Worm (Caenorhabditis elegans) whole organism, L4 larva: ENCODE measurements around the gene dac-1.

Experiments used
- F10B5.3 ChIP-seq: sonication (generic microtip); optimal IDR thresholded peaks from 2 replicates; lab custom pipeline; 2016; ENCODE audit warnings: mild to moderate bottlenecking, missing genetic modification characterization, missing compliant biosample characterization
- F26F4.8 ChIP-seq: fragments of 200-800 bp; sonication (Bioruptor generic); conservative IDR thresholded peaks from 2 replicates; pipeline ENCODE4 v1.3.6; 2022; ENCODE audit warnings: missing genetic modification characterization, missing compliant biosample characterization
- F44E2.7 ChIP-seq: fragments of 200-800 bp; sonication (Bioruptor generic); IDR thresholded peaks from 2 replicates; pipeline ENCODE4 v2.1.2; 2022; ENCODE audit warnings: missing genetic modification characterization, missing compliant biosample characterization
- F49E8.2 ChIP-seq: sonication (generic microtip); optimal IDR thresholded peaks from 2 replicates; lab custom pipeline; 2016; ENCODE audit warnings: missing compliant biosample characterization, mild to moderate bottlenecking, missing genetic modification characterization, borderline replicate concordance
- T26A8.4 ChIP-seq: fragments of 200-800 bp; sonication (Bioruptor generic); IDR thresholded peaks from 2 replicates; pipeline ENCODE4 v1.3.6; 2022; ENCODE audit warnings: missing genetic modification characterization, missing compliant biosample characterization
- Y48G9A.11 ChIP-seq: fragments of 200-800 bp; sonication (Bioruptor generic); IDR thresholded peaks from 2 replicates; pipeline ENCODE4 v1.3.6; 2022; ENCODE audit warnings: missing genetic modification reagents, missing genetic modification characterization, missing compliant biosample characterization
- Y5F2A.4 ChIP-seq: fragments of 200-800 bp; sonication (Bioruptor generic); optimal IDR thresholded peaks from 2 replicates; lab custom pipeline; 2018; ENCODE audit warnings: mild to moderate bottlenecking, missing genetic modification characterization, missing compliant biosample characterization
- ZK337.2 ChIP-seq: fragments of 200-800 bp; sonication (Bioruptor generic); IDR thresholded peaks from 2 replicates; pipeline ENCODE4 v1.3.6; 2022; ENCODE audit warnings: missing genetic modification reagents, missing genetic modification characterization, missing compliant biosample characterization
- ZK546.5 ChIP-seq, 2 experiments: sonication (generic microtip); optimal IDR thresholded peaks; 2 replicates each; lab custom pipeline; 2017; ENCODE audit warnings: missing biosample characterization in 2 of 2, missing genetic modification characterization in 2 of 2
- aly-2 ChIP-seq: sonication (generic microtip); optimal IDR thresholded peaks from 2 replicates; lab custom pipeline; 2018; ENCODE audit warnings: missing biosample characterization, missing genetic modification characterization
- ama-1 ChIP-seq: fragments of 150-350 bp; optimal IDR thresholded peaks from 2 replicates; lab custom pipeline; 2014; ENCODE audit warnings: inconsistent platforms, mixed read lengths
- attf-4 ChIP-seq: sonication (generic microtip); optimal IDR thresholded peaks from 3 replicates; lab custom pipeline; 2017; ENCODE audit warnings: missing biosample characterization, missing genetic modification characterization
- ceh-20 ChIP-seq: fragments of 200-800 bp; sonication (Bioruptor generic); IDR thresholded peaks from 2 replicates; pipeline ENCODE4 v1.3.6; 2022; ENCODE audit warnings: missing genetic modification reagents, missing genetic modification characterization, missing compliant biosample characterization
- ceh-28 ChIP-seq: fragments of 150-350 bp; optimal IDR thresholded peaks from 2 replicates; lab custom pipeline; 2014; ENCODE audit warnings: missing biosample characterization, missing genetic modification reagents, missing genetic modification characterization
- ces-1 ChIP-seq: fragments of 150-350 bp; sonication (generic microtip); optimal IDR thresholded peaks from 4 replicates; lab custom pipeline; 2014; ENCODE audit warnings: missing biosample characterization, missing genetic modification reagents, missing genetic modification characterization
- daf-12 ChIP-seq: fragments of 150-350 bp; optimal IDR thresholded peaks from 2 replicates; lab custom pipeline; 2014; ENCODE audit warnings: missing biosample characterization, missing genetic modification reagents, missing genetic modification characterization
- daf-19 ChIP-seq: fragments of 200-800 bp; sonication (Bioruptor generic); conservative IDR thresholded peaks from 2 replicates; pipeline ENCODE4 v1.3.6; 2022; ENCODE audit warnings: missing genetic modification characterization, missing compliant biosample characterization
- dmd-6 ChIP-seq: fragments of 200-800 bp; sonication (Bioruptor generic); IDR thresholded peaks from 2 replicates; pipeline ENCODE4 v1.3.6; 2022; ENCODE audit warnings: missing genetic modification reagents, missing genetic modification characterization, missing compliant biosample characterization
- dmd-9 ChIP-seq: fragments of 200-800 bp; sonication (Bioruptor generic); IDR thresholded peaks from 2 replicates; pipeline ENCODE4 v1.3.6; 2022; ENCODE audit warnings: missing genetic modification reagents, missing genetic modification characterization, missing compliant biosample characterization
- dpl-1 ChIP-seq: fragments of 150-350 bp; optimal IDR thresholded peaks from 2 replicates; lab custom pipeline; 2014; ENCODE audit warnings: missing biosample characterization, missing genetic modification reagents, missing genetic modification characterization
- dve-1 ChIP-seq: sonication (generic microtip); optimal IDR thresholded peaks from 2 replicates; lab custom pipeline; 2017; ENCODE audit warnings: antibody characterized with exemption, mild to moderate bottlenecking, missing genetic modification characterization, missing compliant biosample characterization; ENCODE audit not compliant: insufficient read depth
- egl-43 ChIP-seq: fragments of 200-800 bp; sonication (Bioruptor generic); IDR thresholded peaks from 2 replicates; pipeline ENCODE4 v1.3.6; 2022; ENCODE audit warnings: missing genetic modification reagents, missing genetic modification characterization, missing compliant biosample characterization
- jun-1 ChIP-seq: fragments of 150-350 bp; optimal IDR thresholded peaks from 2 replicates; lab custom pipeline; 2014; ENCODE audit warnings: missing biosample characterization, missing genetic modification reagents, missing genetic modification characterization
- lim-7 ChIP-seq: fragments of 200-800 bp; sonication (Bioruptor generic); IDR thresholded peaks from 2 replicates; pipeline ENCODE4 v1.3.6; 2022; ENCODE audit warnings: missing genetic modification characterization, missing compliant biosample characterization
- lin-1 ChIP-seq: fragments of 200-800 bp; sonication (Bioruptor generic); IDR thresholded peaks from 2 replicates; pipeline ENCODE4 v1.3.6; 2022; ENCODE audit warnings: missing genetic modification reagents, missing genetic modification characterization, missing compliant biosample characterization
- lin-29 ChIP-seq: fragments of 200-800 bp; sonication (Bioruptor generic); IDR thresholded peaks from 2 replicates; pipeline ENCODE4 v1.3.6; 2022; ENCODE audit warnings: missing genetic modification reagents, missing genetic modification characterization, missing compliant biosample characterization
- lin-39 ChIP-seq: fragments of 150-350 bp; optimal IDR thresholded peaks from 2 replicates; lab custom pipeline; 2014; ENCODE audit warnings: missing biosample characterization, missing genetic modification reagents, missing genetic modification characterization
- lir-3 ChIP-seq: sonication (generic microtip); optimal IDR thresholded peaks from 2 replicates; lab custom pipeline; 2016; ENCODE audit warnings: mild to moderate bottlenecking, missing genetic modification characterization, missing compliant biosample characterization
- lsy-2 ChIP-seq, 2 experiments: fragments of 150-350 bp in 1 of 2; sonication (generic microtip) in 1 of 2; optimal IDR thresholded peaks; 2 replicates each; lab custom pipeline; 2014 to 2017; ENCODE audit warnings: missing biosample characterization in 2 of 2, missing genetic modification characterization in 2 of 2
- madf-9 ChIP-seq: fragments of 200-800 bp; sonication (Bioruptor generic); conservative IDR thresholded peaks from 2 replicates; pipeline ENCODE4 v1.3.6; 2022; ENCODE audit warnings: missing genetic modification reagents, missing genetic modification characterization, missing compliant biosample characterization
- mep-1 ChIP-seq: fragments of 150-350 bp; sonication (generic microtip); optimal IDR thresholded peaks from 3 replicates; lab custom pipeline; 2014; ENCODE audit warnings: missing biosample characterization, missing genetic modification characterization
- mes-2 ChIP-seq: sonication (generic microtip); optimal IDR thresholded peaks from 2 replicates; lab custom pipeline; 2016; ENCODE audit warnings: missing genotype, mild to moderate bottlenecking, missing genetic modification characterization, missing compliant biosample characterization; ENCODE audit not compliant: poor library complexity, severe bottlenecking
- mxl-3 ChIP-seq: fragments of 200-800 bp; sonication (Bioruptor generic); optimal IDR thresholded peaks from 2 replicates; lab custom pipeline; 2018; ENCODE audit warnings: mild to moderate bottlenecking, missing genetic modification characterization, missing compliant biosample characterization
- nhr-10 ChIP-seq: fragments of 150-350 bp; optimal IDR thresholded peaks from 2 replicates; lab custom pipeline; 2014; ENCODE audit warnings: missing biosample characterization, missing genetic modification characterization
- nhr-111 ChIP-seq: fragments of 200-800 bp; sonication (Bioruptor generic); optimal IDR thresholded peaks from 2 replicates; lab custom pipeline; 2018; ENCODE audit warnings: mild to moderate bottlenecking, missing genetic modification characterization, missing compliant biosample characterization
- nhr-41 ChIP-seq: fragments of 200-800 bp; sonication (Bioruptor generic); IDR thresholded peaks from 2 replicates; pipeline ENCODE4 v1.3.6; 2022; ENCODE audit warnings: missing genetic modification reagents, missing genetic modification characterization, missing compliant biosample characterization
- nhr-42 ChIP-seq: fragments of 200-800 bp; sonication (Bioruptor generic); IDR thresholded peaks from 2 replicates; pipeline ENCODE4 v1.3.6; 2022; ENCODE audit warnings: missing genetic modification characterization, missing compliant biosample characterization
- nhr-48 ChIP-seq: sonication (generic microtip); optimal IDR thresholded peaks from 2 replicates; lab custom pipeline; 2016; ENCODE audit warnings: mild to moderate bottlenecking, missing genetic modification characterization, missing compliant biosample characterization
- nhr-76 ChIP-seq: fragments of 150-350 bp; optimal IDR thresholded peaks from 2 replicates; lab custom pipeline; 2014; ENCODE audit warnings: missing biosample characterization, missing genetic modification characterization
- nhr-77 ChIP-seq: fragments of 150-350 bp; optimal IDR thresholded peaks from 2 replicates; lab custom pipeline; 2014; ENCODE audit warnings: missing biosample characterization, missing genetic modification characterization
- php-3 ChIP-seq: fragments of 200-800 bp; sonication (Bioruptor generic); IDR thresholded peaks from 2 replicates; pipeline ENCODE4 v1.3.6; 2022; ENCODE audit warnings: missing genetic modification reagents, missing genetic modification characterization, missing compliant biosample characterization
- set-16 ChIP-seq: fragments of 200-800 bp; sonication (Bioruptor generic); IDR thresholded peaks from 2 replicates; pipeline ENCODE4 v1.3.6; 2022; ENCODE audit warnings: missing genetic modification reagents, missing genetic modification characterization, missing compliant biosample characterization
- snpc-1.2 ChIP-seq: fragments of 200-800 bp; sonication (Bioruptor generic); IDR thresholded peaks from 2 replicates; pipeline ENCODE4 v1.3.6; 2022; ENCODE audit warnings: missing genetic modification reagents, missing genetic modification characterization, missing compliant biosample characterization
- snpc-4 ChIP-seq: fragments of 150-350 bp; optimal IDR thresholded peaks from 2 replicates; lab custom pipeline; 2014; ENCODE audit warnings: missing biosample characterization, missing genetic modification characterization
- tra-1 ChIP-seq: fragments of 200-800 bp; sonication (Bioruptor generic); IDR thresholded peaks from 2 replicates; pipeline ENCODE4 v1.3.6; 2022; ENCODE audit warnings: missing genetic modification reagents, missing genetic modification characterization, missing compliant biosample characterization
- unc-130 ChIP-seq: sonication (generic microtip); optimal IDR thresholded peaks from 2 replicates; lab custom pipeline; 2016; ENCODE audit warnings: missing genetic modification reagents, missing genetic modification characterization, missing compliant biosample characterization
- unc-39 ChIP-seq: sonication (generic microtip); optimal IDR thresholded peaks from 2 replicates; lab custom pipeline; 2017; ENCODE audit warnings: missing biosample characterization, missing genetic modification characterization
- vab-7 ChIP-seq: fragments of 200-800 bp; sonication (Bioruptor generic); IDR thresholded peaks from 2 replicates; pipeline ENCODE4 v1.3.6; 2022; ENCODE audit warnings: missing genetic modification reagents, missing genetic modification characterization, missing compliant biosample characterization
- zfp-2 ChIP-seq: sonication (generic microtip); optimal IDR thresholded peaks from 2 replicates; lab custom pipeline; 2016; ENCODE audit warnings: mild to moderate bottlenecking, missing genetic modification characterization, missing compliant biosample characterization
- zfp-3 ChIP-seq: fragments of 200-800 bp; sonication (Bioruptor generic); conservative IDR thresholded peaks from 2 replicates; pipeline ENCODE4 v1.3.6; 2022; ENCODE audit warnings: missing genetic modification reagents, missing genetic modification characterization, missing compliant biosample characterization
- zip-11 ChIP-seq: fragments of 200-800 bp; sonication (Bioruptor generic); IDR thresholded peaks from 2 replicates; pipeline ENCODE4 v1.3.6; 2022; ENCODE audit warnings: missing genetic modification characterization, missing compliant biosample characterization
- zip-2 ChIP-seq: fragments of 150-350 bp; optimal IDR thresholded peaks from 2 replicates; lab custom pipeline; 2014; ENCODE audit warnings: missing biosample characterization, missing genetic modification characterization

Gene dac-1

DNA sequence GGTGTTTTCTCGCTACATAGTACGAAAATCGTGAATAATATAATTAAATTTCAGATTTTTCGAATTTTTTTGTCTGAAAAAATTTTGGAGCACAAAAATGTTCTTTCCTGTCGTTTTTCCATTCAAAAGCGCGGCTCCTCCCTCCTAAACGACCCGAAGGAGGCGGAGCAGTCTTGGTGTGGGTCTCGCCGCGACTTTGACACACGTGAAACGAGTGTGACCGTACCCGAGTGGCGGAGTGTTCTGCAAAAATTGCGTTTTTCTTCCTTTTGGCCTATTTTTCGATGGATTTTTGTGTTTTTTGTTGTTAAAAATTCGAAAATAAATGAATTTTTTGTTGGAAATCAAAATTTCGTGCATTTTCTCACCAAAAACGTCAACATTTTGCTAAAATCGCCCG is 22.4 kb upstream of the dac-1 start, which contains the start of gene snt-2 (continued):
- TF ChIP-seq php-3 (GFP tag; lab: Robert Waterston, UW) (no peak), dve-1 (tag; lab: Kevin White, UChicago) (peak; percentile 72), ceh-20 (GFP tag; lab: Robert Waterston, UW) (0 out of 2 replicates have a peak, but pooled peaks have one; percentile 22), F10B5.3 (tag; lab: Kevin White, UChicago) (peak; percentile 15), mep-1 (tag; lab: Kevin White, UChicago) (peak; percentile 84), daf-12 (tag; lab: Kevin White, UChicago) (no peak), F49E8.2 (tag; lab: Kevin White, UChicago) (no peak), egl-43 (GFP tag; lab: Robert Waterston, UW) (0 out of 2 replicates have a peak, but pooled peaks have one; percentile 20), lin-39 (no peak), dmd-9 (GFP tag; lab: Robert Waterston, UW) (peak; percentile 46; the same call in 1 of the 2 replicates), snpc-1.2 (GFP tag; lab: Robert Waterston, UW) (no peak), unc-130 (GFP tag; lab: Kevin White, UChicago) (peak; percentile 59), jun-1 (tag; lab: Kevin White, UChicago) (no peak), ces-1 (no peak), dpl-1 (GFP tag; lab: Kevin White, UChicago) (peak; percentile 81), zfp-3 (no peak), F44E2.7 (no peak), F26F4.8 (GFP tag; lab: Robert Waterston, UW) (no peak), madf-9 (no peak), nhr-41 (GFP tag; lab: Robert Waterston, UW) (no peak), aly-2 (tag; lab: Kevin White, UChicago) (no peak), mxl-3 (GFP tag; lab: Kevin White, UChicago) (peak; percentile 51), zip-11 (GFP tag; lab: Robert Waterston, UW) (no peak), nhr-10 (tag; lab: Kevin White, UChicago) (no peak), nhr-111 (GFP tag; lab: Kevin White, UChicago) (no peak), dmd-6 (peak; percentile 36), ama-1 (lab: Kevin White, UChicago) (no peak), ZK546.5 (tag; optimal IDR thresholded peaks at IDR 0.05; lab: Kevin White, UChicago) (no peak), ceh-28 (tag; lab: Kevin White, UChicago) (no peak), nhr-48 (tag; lab: Kevin White, UChicago) (no peak), unc-39 (tag; lab: Kevin White, UChicago) (no peak), zip-2 (peak; percentile 7), lin-1 (GFP tag; lab: Robert Waterston, UW) (no peak), lsy-2 (tag; optimal IDR thresholded peaks at IDR 0.05; lab: Kevin White, UChicago) (peak; percentile 94 to 99), daf-19 (GFP tag; lab: Robert Waterston, UW) (no peak), attf-4 (tag; lab: Kevin White, UChicago) (no peak), mes-2 (peak; percentile 85), set-16 (peak; percentile 39; the same call in 1 of the 2 replicates), T26A8.4 (GFP tag; lab: Robert Waterston, UW) (peak; percentile 58), lim-7 (GFP tag; lab: Robert Waterston, UW) (no peak), lin-29 (GFP tag; lab: Robert Waterston, UW) (no peak), nhr-42 (GFP tag; lab: Robert Waterston, UW) (no peak; the same call in 1 of the 2 replicates), lir-3 (no peak), Y48G9A.11 (GFP tag; lab: Robert Waterston, UW) (peak; percentile 61; the same call in 1 of the 2 replicates), zfp-2 (no peak), vab-7 (GFP tag; lab: Robert Waterston, UW) (no peak), ZK337.2 (no peak), nhr-77 (tag; lab: Kevin White, UChicago) (peak; percentile 23), tra-1 (GFP tag; lab: Robert Waterston, UW) (no peak), snpc-4 (tag; lab: Kevin White, UChicago) (no peak), nhr-76 (no peak), Y5F2A.4 (no peak)
